Worm (Caenorhabditis elegans) whole organism, L2 larva: ENCODE data around the gene twk-44.

ENCODE experiments used
- F13H6.1 ChIP-seq: sonication (generic microtip); optimal IDR thresholded peaks from 2 replicates; lab custom pipeline; 2016; ENCODE audit warnings: missing genetic modification characterization, missing compliant biosample characterization
- Y55F3AM.14 ChIP-seq: fragments of 200-800 bp; sonication (Bioruptor generic); optimal IDR thresholded peaks from 2 replicates; lab custom pipeline; 2018; ENCODE audit warnings: mild to moderate bottlenecking, missing genetic modification characterization, missing compliant biosample characterization
- ZK546.5 ChIP-seq: sonication (generic microtip); optimal IDR thresholded peaks from 2 replicates; lab custom pipeline; 2017; ENCODE audit warnings: missing biosample characterization, missing genetic modification characterization
- alr-1 ChIP-seq: fragments of 150-350 bp; optimal IDR thresholded peaks from 2 replicates; lab custom pipeline; 2014; ENCODE audit warnings: missing biosample characterization, missing genetic modification characterization
- aly-2 ChIP-seq: fragments of 150-350 bp; optimal IDR thresholded peaks from 2 replicates; lab custom pipeline; 2014; ENCODE audit warnings: missing biosample characterization, missing genetic modification characterization
- ama-1 ChIP-seq: fragments of 150-350 bp; optimal IDR thresholded peaks from 2 replicates; lab custom pipeline; 2018; ENCODE audit warnings: inconsistent platforms
- blmp-1 ChIP-seq: sonication (generic microtip); optimal IDR thresholded peaks from 2 replicates; lab custom pipeline; 2017; ENCODE audit warnings: missing genetic modification characterization, mild to moderate bottlenecking, missing compliant biosample characterization, antibody characterized with exemption, moderate library complexity; ENCODE audit not compliant: insufficient read depth
- ceh-82 ChIP-seq: fragments of 150-350 bp; optimal IDR thresholded peaks from 2 replicates; lab custom pipeline; 2014; ENCODE audit warnings: missing biosample characterization, missing genetic modification characterization
- crh-2 ChIP-seq: sonication (generic microtip); optimal IDR thresholded peaks from 2 replicates; lab custom pipeline; 2017; ENCODE audit warnings: missing biosample characterization, missing genetic modification characterization
- elt-1 ChIP-seq: fragments of 150-350 bp; optimal IDR thresholded peaks from 2 replicates; lab custom pipeline; 2014; ENCODE audit warnings: missing biosample characterization, missing genetic modification characterization
- elt-3 ChIP-seq: sonication (generic microtip); optimal IDR thresholded peaks from 2 replicates; lab custom pipeline; 2017; ENCODE audit warnings: missing biosample characterization, missing genetic modification characterization
- fos-1 ChIP-seq: fragments of 150-350 bp; optimal IDR thresholded peaks from 2 replicates; lab custom pipeline; 2014; ENCODE audit warnings: missing biosample characterization, missing genetic modification characterization
- gmeb-1 ChIP-seq: fragments of 150-350 bp; optimal IDR thresholded peaks from 2 replicates; lab custom pipeline; 2014; ENCODE audit warnings: missing biosample characterization, missing genetic modification characterization
- lin-11 ChIP-seq: fragments of 150-350 bp; sonication (generic microtip); optimal IDR thresholded peaks from 2 replicates; lab custom pipeline; 2014; ENCODE audit warnings: missing biosample characterization, missing genetic modification characterization, inconsistent platforms, mixed read lengths
- lin-13 ChIP-seq: fragments of 150-350 bp; optimal IDR thresholded peaks from 2 replicates; lab custom pipeline; 2014; ENCODE audit warnings: missing biosample characterization, missing genetic modification reagents, missing genetic modification characterization
- lin-39 ChIP-seq: fragments of 150-350 bp; optimal IDR thresholded peaks from 2 replicates; lab custom pipeline; 2014; ENCODE audit warnings: missing biosample characterization, missing genetic modification reagents, missing genetic modification characterization
- mab-5 ChIP-seq: fragments of 150-350 bp; optimal IDR thresholded peaks from 2 replicates; lab custom pipeline; 2014; ENCODE audit warnings: missing biosample characterization, missing genetic modification characterization
- mbf-1 ChIP-seq: sonication (generic microtip); optimal IDR thresholded peaks from 2 replicates; lab custom pipeline; 2017; ENCODE audit warnings: missing biosample characterization, missing genetic modification characterization
- nhr-21 ChIP-seq: fragments of 150-350 bp; optimal IDR thresholded peaks from 2 replicates; lab custom pipeline; 2014; ENCODE audit warnings: missing biosample characterization, missing genetic modification characterization
- nhr-23 ChIP-seq: fragments of 150-350 bp; optimal IDR thresholded peaks from 2 replicates; lab custom pipeline; 2014; ENCODE audit warnings: missing biosample characterization, missing genetic modification reagents, missing genetic modification characterization
- nhr-77 ChIP-seq: fragments of 150-350 bp; optimal IDR thresholded peaks from 2 replicates; lab custom pipeline; 2014; ENCODE audit warnings: missing biosample characterization, missing genetic modification characterization
- peb-1 ChIP-seq: fragments of 150-350 bp; optimal IDR thresholded peaks from 2 replicates; lab custom pipeline; 2014; ENCODE audit warnings: missing biosample characterization, missing genetic modification characterization
- sem-4 ChIP-seq: fragments of 150-350 bp; optimal IDR thresholded peaks from 2 replicates; lab custom pipeline; 2014; ENCODE audit warnings: missing biosample characterization, missing genetic modification reagents, missing genetic modification characterization
- skn-1 ChIP-seq: sonication (generic microtip); optimal IDR thresholded peaks from 2 replicates; lab custom pipeline; 2017; ENCODE audit warnings: missing biosample characterization, missing genetic modification characterization
- sma-3 ChIP-seq: sonication (generic microtip); optimal IDR thresholded peaks from 2 replicates; lab custom pipeline; 2016; ENCODE audit warnings: missing genetic modification reagents, missing genetic modification characterization, missing compliant biosample characterization
- sma-9 ChIP-seq, 2 experiments: fragments of 150-350 bp in 1 of 2; sonication (generic microtip) in 1 of 2; optimal IDR thresholded peaks; 2 replicates each; lab custom pipeline; 2014 to 2016; ENCODE audit warnings: missing genetic modification characterization in 2 of 2, mild to moderate bottlenecking in 1 of 2, missing biosample characterization in 1 of 2, missing compliant biosample characterization in 1 of 2, missing genetic modification reagents in 1 of 2, moderate library complexity in 1 of 2
- snpc-4 ChIP-seq: fragments of 150-350 bp; optimal IDR thresholded peaks from 2 replicates; lab custom pipeline; 2014; ENCODE audit warnings: missing biosample characterization, missing genetic modification characterization
- unc-55 ChIP-seq: fragments of 150-350 bp; sonication (generic microtip); optimal IDR thresholded peaks from 3 replicates; lab custom pipeline; 2014; ENCODE audit warnings: missing biosample characterization, missing genetic modification reagents, missing genetic modification characterization
- unc-62 ChIP-seq: fragments of 150-350 bp; optimal IDR thresholded peaks from 2 replicates; lab custom pipeline; 2014; ENCODE audit warnings: missing biosample characterization, missing genetic modification reagents, missing genetic modification characterization
- zag-1 ChIP-seq: fragments of 150-350 bp; optimal IDR thresholded peaks from 2 replicates; lab custom pipeline; 2014; ENCODE audit warnings: missing biosample characterization, missing genetic modification characterization
- ztf-1 ChIP-seq: fragments of 200-800 bp; sonication (Bioruptor generic); conservative IDR thresholded peaks from 2 replicates; pipeline ENCODE4 v1.3.6; 2022; ENCODE audit warnings: missing genetic modification characterization, missing compliant biosample characterization
- ztf-11 ChIP-seq: sonication (generic microtip); optimal IDR thresholded peaks from 2 replicates; lab custom pipeline; 2017; ENCODE audit warnings: missing biosample characterization, missing genetic modification characterization

twk-44 gene

ce11 chrX:11628580-11628979 is 1.7 kb upstream of the twk-44 start, which contains the start of gene spp-30:
Gene spp-30, minus strand, starts transcription at chrX:11628680.
- TF ChIP-seq zag-1 (tag; lab: Kevin White, UChicago) (no peak), gmeb-1 (tag; lab: Kevin White, UChicago) (no peak), Y55F3AM.14 (GFP tag; lab: Kevin White, UChicago) (no peak), alr-1 (tag; lab: Kevin White, UChicago) (no peak), mab-5 (tag; lab: Kevin White, UChicago) (no peak), ceh-82 (tag; lab: Kevin White, UChicago) (no peak), ztf-1 (no peak), lin-13 (GFP tag; lab: Kevin White, UChicago) (no peak), unc-62 (GFP tag; lab: Kevin White, UChicago) (no peak), lin-11 (tag; lab: Kevin White, UChicago) (no peak), mbf-1 (tag; lab: Kevin White, UChicago) (no peak), ztf-11 (tag; lab: Kevin White, UChicago) (no peak), ZK546.5 (tag; lab: Kevin White, UChicago) (no peak), crh-2 (tag; lab: Kevin White, UChicago) (no peak), F13H6.1 (tag; lab: Kevin White, UChicago) (no peak)

ce11 chrX:11624621-11625020 is 2.3 kb downstream of the twk-44 start:
- no peak for TF ChIP-seq skn-1 (tag; lab: Kevin White, UChicago)

- TF ChIP-seq nhr-23 (tag; lab: Kevin White, UChicago) = no peak
- TF ChIP-seq blmp-1 (tag; lab: Kevin White, UChicago) = no peak
- peak; percentile 79 for TF ChIP-seq snpc-4 (tag; lab: Kevin White, UChicago)
Observed at ce11 chrX:11623442-11623841, 3.5 kb downstream of the twk-44 start.

- TF ChIP-seq lin-13 (GFP tag; lab: Kevin White, UChicago) (no peak), ZK546.5 (tag; lab: Kevin White, UChicago) (no peak), alr-1 (tag; lab: Kevin White, UChicago) (no peak), aly-2 (tag; lab: Kevin White, UChicago) (no peak), ama-1 (lab: Kevin White, UChicago) (no peak), lin-39 (tag; lab: Kevin White, UChicago) (no peak), nhr-77 (tag; lab: Kevin White, UChicago) (no peak), elt-3 (tag; lab: Kevin White, UChicago) (no peak), zag-1 (tag; lab: Kevin White, UChicago) (no peak), gmeb-1 (tag; lab: Kevin White, UChicago) (no peak), sma-9 (GFP tag; optimal IDR thresholded peaks at IDR 0.05; lab: Kevin White, UChicago) (no peak), sma-9 (tag; optimal IDR thresholded peaks at IDR 0.05; lab: Kevin White, UChicago) (no peak), elt-1 (tag; lab: Kevin White, UChicago) (no peak), peb-1 (tag; lab: Kevin White, UChicago) (no peak)
Observed at ce11 chrX:11621997-11622396, 4.9 kb downstream of the twk-44 start, which contains the start of gene sto-3. Gene sto-3, minus strand, starts transcription at chrX:11622097.

ce11 chrX:11617387-11617786 is 9.5 kb downstream of the twk-44 start, which contains the start of gene F52D10.4:
Gene F52D10.4, plus strand, starts transcription at chrX:11617470.
- TF ChIP-seq F13H6.1 (tag; lab: Kevin White, UChicago) (no peak), crh-2 (tag; lab: Kevin White, UChicago) (no peak), sma-3 (GFP tag; lab: Kevin White, UChicago) (no peak), ama-1 (lab: Kevin White, UChicago) (no peak), unc-55 (no peak), elt-3 (tag; lab: Kevin White, UChicago) (no peak), fos-1 (tag; lab: Kevin White, UChicago) (no peak), sem-4 (tag; lab: Kevin White, UChicago) (no peak), nhr-21 (tag; lab: Kevin White, UChicago) (no peak), alr-1 (tag; lab: Kevin White, UChicago) (no peak)
